Worm (Caenorhabditis elegans): ENCODE data around the gene F54B11.11.

F54B11.11 gene

ce11 chrX:13600136-13600535, 21.6 kb downstream of the F54B11.11 start, which contains the start of gene F54B11.7:
F54B11.7 (plus strand) TSS chrX:13600436.
- TF ChIP-seq nhr-12 (tag; optimal IDR thresholded peaks at IDR 0.05) (no peak), nhr-237 (tag; optimal IDR thresholded peaks at IDR 0.05) (no peak), ZK546.5 (tag; optimal IDR thresholded peaks at IDR 0.05) (no peak), aly-2 (tag; optimal IDR thresholded peaks at IDR 0.05) (no peak), ztf-1 (GFP tag; conservative IDR thresholded peaks at IDR 0.05) (no peak), lin-11 (tag; optimal IDR thresholded peaks at IDR 0.05) (no peak), F13H6.1 (tag; optimal IDR thresholded peaks at IDR 0.05) (no peak), crh-2 (tag; optimal IDR thresholded peaks at IDR 0.05) (no peak), elt-3 (tag; optimal IDR thresholded peaks at IDR 0.05) (no peak), unc-62 (GFP tag; optimal IDR thresholded peaks at IDR 0.05) (no peak), mab-5 (tag; optimal IDR thresholded peaks at IDR 0.05) (no peak), sem-4 (tag; optimal IDR thresholded peaks at IDR 0.05) (no peak), skn-1 (tag; optimal IDR thresholded peaks at IDR 0.05) (no peak), mbf-1 (tag; optimal IDR thresholded peaks at IDR 0.05) (no peak), peb-1 (tag; optimal IDR thresholded peaks at IDR 0.05) (no peak), ztf-4 (tag; optimal IDR thresholded peaks at IDR 0.05) (no peak), zag-1 (tag; optimal IDR thresholded peaks at IDR 0.05) (no peak)

- TF ChIP-seq unc-62 (GFP tag; optimal IDR thresholded peaks at IDR 0.05) (no peak), nhr-21 (tag; optimal IDR thresholded peaks at IDR 0.05) (no peak), ZK546.5 (tag; optimal IDR thresholded peaks at IDR 0.05) (no peak), blmp-1 (tag; optimal IDR thresholded peaks at IDR 0.05; ENCODE audit: insufficient read depth) (no peak), fos-1 (tag; optimal IDR thresholded peaks at IDR 0.05) (no peak), nhr-25 (tag; optimal IDR thresholded peaks at IDR 0.05) (no peak), lsy-2 (tag; optimal IDR thresholded peaks at IDR 0.05) (no peak), ztf-1 (GFP tag; conservative IDR thresholded peaks at IDR 0.05) (no peak), ama-1 (optimal IDR thresholded peaks at IDR 0.05) (no peak), mdl-1 (tag; optimal IDR thresholded peaks at IDR 0.05) (no peak), nhr-237 (tag; optimal IDR thresholded peaks at IDR 0.05) (no peak), elt-1 (tag; optimal IDR thresholded peaks at IDR 0.05) (no peak), dmd-4 (tag; optimal IDR thresholded peaks at IDR 0.05) (no peak), alr-1 (tag; optimal IDR thresholded peaks at IDR 0.05) (no peak)
These were observed 25.2 kb downstream of the F54B11.11 start, which contains the start of gene F54B11.8 for ce11 chrX:13603826-13604225. F54B11.8 (minus strand) TSS chrX:13603926.

ce11 chrX:13604946-13605617, 26.5 kb downstream of the F54B11.11 start, which contains the start of gene F54B11.9:
F54B11.9 (plus strand) TSS chrX:13605567.
- TF ChIP-seq egl-27 (tag; optimal IDR thresholded peaks at IDR 0.05) = no peak
- TF ChIP-seq nhr-11 (tag; optimal IDR thresholded peaks at IDR 0.05) = no peak
- peak; percentile 59 for TF ChIP-seq nhr-129 (tag; optimal IDR thresholded peaks at IDR 0.05)
- no peak for TF ChIP-seq elt-1 (tag; optimal IDR thresholded peaks at IDR 0.05)
- no peak for TF ChIP-seq nhr-237 (tag; optimal IDR thresholded peaks at IDR 0.05)
- TF ChIP-seq F13H6.1 (tag; optimal IDR thresholded peaks at IDR 0.05) = peak; percentile 43
- TF ChIP-seq ztf-4 (tag; optimal IDR thresholded peaks at IDR 0.05) = no peak
- no peak for TF ChIP-seq crh-2 (tag; optimal IDR thresholded peaks at IDR 0.05)
- no peak for TF ChIP-seq R02D3.7 (tag; optimal IDR thresholded peaks at IDR 0.05)
- TF ChIP-seq blmp-1 (tag; optimal IDR thresholded peaks at IDR 0.05; ENCODE audit: insufficient read depth) = no peak

ce11 chrX:13605854-13606253, 27.3 kb downstream of the F54B11.11 start:
- TF ChIP-seq snpc-4 (tag; optimal IDR thresholded peaks at IDR 0.05) = peak; percentile 26
- TF ChIP-seq ztf-1 (GFP tag; conservative IDR thresholded peaks at IDR 0.05) = no peak

- TF ChIP-seq aly-2 (tag; optimal IDR thresholded peaks at IDR 0.05) (no peak), nhr-77 (tag; optimal IDR thresholded peaks at IDR 0.05) (no peak), ztf-4 (tag; optimal IDR thresholded peaks at IDR 0.05) (no peak), fos-1 (tag; optimal IDR thresholded peaks at IDR 0.05) (no peak), sma-3 (GFP tag; optimal IDR thresholded peaks at IDR 0.05) (no peak), snpc-4 (tag; optimal IDR thresholded peaks at IDR 0.05) (no peak), lin-13 (GFP tag; optimal IDR thresholded peaks at IDR 0.05) (no peak), zag-1 (tag; optimal IDR thresholded peaks at IDR 0.05) (no peak), nhr-10 (tag; optimal IDR thresholded peaks at IDR 0.05) (no peak), lin-11 (tag; optimal IDR thresholded peaks at IDR 0.05) (no peak), mdl-1 (tag; optimal IDR thresholded peaks at IDR 0.05) (no peak), ceh-82 (tag; optimal IDR thresholded peaks at IDR 0.05) (no peak), mab-5 (tag; optimal IDR thresholded peaks at IDR 0.05) (no peak), unc-39 (tag; optimal IDR thresholded peaks at IDR 0.05) (no peak), nhr-25 (tag; optimal IDR thresholded peaks at IDR 0.05) (no peak), nhr-23 (tag; optimal IDR thresholded peaks at IDR 0.05) (no peak), elt-1 (tag; optimal IDR thresholded peaks at IDR 0.05) (no peak), C34F6.9 (tag; optimal IDR thresholded peaks at IDR 0.05) (no peak)
These were observed 31.5 kb downstream of the F54B11.11 start for ce11 chrX:13610040-13610439.

All from whole organism, L2 larva.